Fruit fly (Drosophila melanogaster): ENCODE data around the gene CG17896.

DNA sequence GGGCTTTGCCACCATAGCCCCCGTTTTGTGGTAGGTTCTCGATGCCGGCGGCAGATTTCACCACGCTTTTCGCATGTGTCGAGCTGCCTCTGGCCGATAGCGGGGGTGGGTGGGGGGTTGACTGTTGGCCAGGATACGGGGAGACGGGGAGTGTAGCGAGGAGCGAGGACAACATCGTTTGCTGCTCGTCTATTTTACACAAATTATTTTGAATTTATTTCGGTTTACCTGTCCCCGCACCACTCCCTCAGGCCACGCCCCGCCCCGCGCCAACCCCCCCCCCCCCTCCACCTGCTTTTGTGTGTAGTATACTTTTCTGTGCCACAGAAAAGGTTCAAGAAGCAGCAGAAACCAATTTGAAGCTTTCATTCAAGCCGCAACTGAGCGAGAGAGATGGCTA, 48.8 kb upstream of the CG17896 start:
- TF ChIP-seq CG6854 (GFP tag; optimal IDR thresholded peaks at IDR 0.05) (no peak), ss (GFP tag; optimal IDR thresholded peaks at IDR 0.05) (no peak), CG6163 (GFP tag; IDR thresholded peaks at IDR 0.05) (no peak), CG32006 (GFP tag; optimal IDR thresholded peaks at IDR 0.05) (no peak), Lpt (GFP tag; optimal IDR thresholded peaks at IDR 0.05) (no peak), spab (GFP tag; optimal IDR thresholded peaks at IDR 0.05) (no peak), CG11294 (GFP tag; IDR thresholded peaks at IDR 0.05) (no peak), acj6 (GFP tag; optimal IDR thresholded peaks at IDR 0.05) (no peak), CG15336 (GFP tag; IDR thresholded peaks at IDR 0.05) (no peak), topi (GFP tag; optimal IDR thresholded peaks at IDR 0.05) (no peak), CG9139 (GFP tag; optimal IDR thresholded peaks at IDR 0.05) (no peak), eg (GFP tag; IDR thresholded peaks at IDR 0.05) (no peak), CG3919 (GFP tag; optimal IDR thresholded peaks at IDR 0.05) (no peak)
